Fruit fly (Drosophila melanogaster): Measurements from ENCODE around the gene Ulp1.
A peak's percentile ranks its signal among the peaks of the same experiment; 100 is the strongest.

The Ulp1 gene

DNA sequence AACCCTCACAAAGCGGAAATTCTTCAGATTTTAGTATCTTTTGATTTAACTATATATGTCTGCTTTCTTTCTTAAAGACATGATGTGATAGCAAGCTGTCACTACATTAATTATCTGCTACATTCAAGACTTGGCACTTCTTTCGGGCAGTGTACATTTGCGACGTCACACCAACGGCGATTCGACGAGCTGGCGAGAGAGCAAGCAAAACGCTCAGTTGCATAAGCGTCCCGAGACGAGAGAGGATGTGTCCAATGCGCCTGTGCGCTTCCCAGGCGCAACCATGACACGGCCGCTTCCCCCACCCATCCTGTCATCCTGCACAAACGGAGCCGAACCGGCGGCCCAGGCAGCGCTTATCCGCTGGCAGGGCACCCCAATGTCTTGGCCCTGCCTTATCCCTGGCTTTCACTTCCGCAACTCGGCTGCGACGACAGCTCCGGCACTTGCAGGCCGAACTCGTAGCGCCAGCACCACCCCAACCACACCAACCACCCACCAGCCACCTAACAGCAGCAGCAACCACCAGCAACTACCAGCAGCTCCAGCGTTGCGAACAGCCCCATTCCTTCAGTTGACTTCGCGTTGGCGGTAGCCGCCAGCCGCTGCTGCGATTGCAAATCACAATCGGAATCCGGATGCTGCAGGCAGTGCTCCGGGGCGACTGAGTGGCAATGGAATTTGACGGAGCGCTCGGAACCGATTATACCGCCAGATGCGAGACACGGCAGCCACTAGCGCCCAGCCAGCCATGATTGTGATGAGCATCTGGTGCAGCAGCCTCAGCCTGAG, 40.6 kb upstream of the Ulp1 start, which contains the start of gene Hs3st-B (continued):
- TF ChIP-seq Dref (GFP tag; IDR thresholded peaks at IDR 0.05) (no peak), bcd (GFP tag; optimal IDR thresholded peaks at IDR 0.05) (no peak), Sry-δ (GFP tag; optimal IDR thresholded peaks at IDR 0.05) (no peak), CG9727 (GFP tag; optimal IDR thresholded peaks at IDR 0.05) (peak; percentile 34), CG8089 (GFP tag; optimal IDR thresholded peaks at IDR 0.05) (no peak), CG3065 (GFP tag; optimal IDR thresholded peaks at IDR 0.05) (no peak), br (optimal IDR thresholded peaks at IDR 0.05) (no peak), lov (optimal IDR thresholded peaks at IDR 0.05) (no peak), lov (GFP tag; IDR thresholded peaks at IDR 0.05) (no peak), CrebB (tag; optimal IDR thresholded peaks at IDR 0.05) (no peak), CG9437 (GFP tag; optimal IDR thresholded peaks at IDR 0.05) (peak; percentile 26), exex (tag; optimal IDR thresholded peaks at IDR 0.05) (no peak), nmo (GFP tag; optimal IDR thresholded peaks at IDR 0.05) (peak; percentile 27), row (GFP tag; IDR thresholded peaks at IDR 0.05) (0 out of 3 replicates have a peak, but pooled peaks have one; percentile 24), tio (GFP tag; optimal IDR thresholded peaks at IDR 0.05) (no peak), Dll (GFP tag; IDR thresholded peaks at IDR 0.05; ENCODE audit: partially characterized antibody) (no peak), CG4282 (GFP tag; optimal IDR thresholded peaks at IDR 0.05) (no peak), luna (GFP tag; optimal IDR thresholded peaks at IDR 0.05) (no peak), crp (GFP tag; optimal IDR thresholded peaks at IDR 0.05) (no peak), CG7372 (GFP tag; IDR thresholded peaks at IDR 0.05) (no peak), lilli (GFP tag; optimal IDR thresholded peaks at IDR 0.05) (peak; percentile 24), hkb (optimal IDR thresholded peaks at IDR 0.05) (no peak), hkb (GFP tag; IDR thresholded peaks at IDR 0.05) (no peak), ro (GFP tag; IDR thresholded peaks at IDR 0.05) (no peak), CG7556 (GFP tag; optimal IDR thresholded peaks at IDR 0.05) (peak; percentile 65), CG8944 (GFP tag; optimal IDR thresholded peaks at IDR 0.05) (no peak), CG11695 (GFP tag; IDR thresholded peaks at IDR 0.05) (0 out of 3 replicates have a peak, but pooled peaks have one; percentile 40), sug (tag; optimal IDR thresholded peaks at IDR 0.05) (no peak), Taf1 (GFP tag; IDR thresholded peaks at IDR 0.05) (no peak), da (GFP tag; optimal IDR thresholded peaks at IDR 0.05) (no peak)

DNA sequence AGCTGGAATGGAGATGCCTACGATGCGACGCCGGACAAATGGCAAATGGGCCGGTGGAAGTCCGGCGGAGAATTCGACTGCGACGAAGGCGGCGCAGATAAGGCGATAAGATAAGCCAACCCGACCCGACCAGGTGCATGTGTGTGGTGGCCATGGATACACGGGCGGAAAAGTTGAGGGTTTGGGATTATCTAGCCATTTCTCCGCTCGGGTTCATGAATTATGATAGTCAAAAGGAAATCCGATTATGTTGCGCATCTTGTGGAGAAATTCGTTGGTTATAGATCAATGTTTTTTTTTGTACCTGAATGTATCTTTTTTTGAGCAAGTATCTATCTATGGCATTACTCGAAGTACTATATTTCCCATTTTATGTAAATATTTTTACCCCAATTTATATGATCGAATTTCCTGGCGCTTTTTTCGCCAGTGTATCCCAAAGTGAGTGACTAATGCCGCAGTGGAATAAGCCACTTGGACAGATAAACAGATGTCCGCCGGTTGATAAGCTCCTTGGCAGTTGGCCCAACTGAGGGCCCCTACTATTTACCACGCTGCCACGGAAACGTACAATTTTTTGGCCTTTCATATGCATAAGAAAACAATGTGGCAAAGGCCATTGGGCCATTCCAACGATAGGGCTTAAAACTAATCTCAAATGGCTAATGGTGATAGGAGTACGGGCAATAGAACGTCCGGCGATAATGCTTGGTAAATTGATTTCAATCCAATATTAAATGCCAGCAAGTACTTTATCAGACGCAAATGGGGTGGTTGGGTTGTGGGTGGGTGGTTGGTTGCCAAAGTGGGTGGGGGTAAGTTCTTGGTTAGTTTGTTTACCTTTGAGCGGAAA, 39.4 kb upstream of the Ulp1 start, which contains the start of gene CG7992:
TSS of gene CG7992 (minus strand) at position 51 of the 853 bp plus-strand sequence.
- TF ChIP-seq Pdp1 (GFP tag; optimal IDR thresholded peaks at IDR 0.05) (peak; percentile 59 to 65), CG13123 (GFP tag; optimal IDR thresholded peaks at IDR 0.05) (peak; percentile 21), stwl (tag; optimal IDR thresholded peaks at IDR 0.05) (no peak), CG6765 (GFP tag; optimal IDR thresholded peaks at IDR 0.05) (peak; percentile 51), CG10147 (GFP tag; optimal IDR thresholded peaks at IDR 0.05) (no peak), CG3065 (GFP tag; optimal IDR thresholded peaks at IDR 0.05) (no peak), CG11504 (tag; optimal IDR thresholded peaks at IDR 0.05) (peak; percentile 69), CG18599 (GFP tag; optimal IDR thresholded peaks at IDR 0.05) (peak; percentile 74), Taf1 (GFP tag; IDR thresholded peaks at IDR 0.05) (no peak; the same call in 1 of the 2 replicates), gsb (GFP tag; IDR thresholded peaks at IDR 0.05) (no peak), CG18619 (GFP tag; optimal IDR thresholded peaks at IDR 0.05) (peak; percentile 46), HHEX (GFP tag; optimal IDR thresholded peaks at IDR 0.05) (peak; percentile 63), Hr3 (GFP tag; optimal IDR thresholded peaks at IDR 0.05) (peak; percentile 62), CG12769 (tag; optimal IDR thresholded peaks at IDR 0.05) (no peak), pros (GFP tag; optimal IDR thresholded peaks at IDR 0.05) (peak; percentile 40), CG15479 (GFP tag; optimal IDR thresholded peaks at IDR 0.05) (peak; percentile 40), CG4404 (GFP tag; IDR thresholded peaks at IDR 0.05) (no peak), tx (GFP tag; optimal IDR thresholded peaks at IDR 0.05) (peak; percentile 52), knrl (GFP tag; IDR thresholded peaks at IDR 0.05; ENCODE audit: partially characterized antibody) (no peak), Nf-YA (GFP tag; IDR thresholded peaks at IDR 0.05) (no peak), CG9932 (GFP tag; IDR thresholded peaks at IDR 0.05) (0 out of 2 replicates have a peak, but pooled peaks have one; percentile 21)

Measured in whole organism, embryonic.